Worm (Caenorhabditis elegans): ENCODE data around the gene F48D6.4.

DNA sequence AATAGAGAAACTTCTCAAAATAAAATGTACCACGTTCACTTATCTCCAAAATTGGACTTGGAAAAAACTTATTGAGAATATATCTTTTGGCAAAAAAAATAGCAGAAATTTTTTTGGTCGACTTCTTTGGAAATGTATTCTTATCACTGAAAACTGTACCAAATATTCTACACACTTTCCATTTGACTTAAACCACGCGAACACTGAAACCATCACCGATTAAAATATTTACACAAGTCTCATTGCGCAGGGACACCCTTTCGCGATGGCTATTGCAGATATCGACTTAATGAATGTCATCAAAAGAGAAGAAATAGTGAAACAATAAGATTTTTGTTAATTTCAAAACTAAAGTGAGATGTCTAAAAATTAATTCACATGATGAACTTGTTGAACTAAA, 38.5 kb downstream of the F48D6.4 start:
- TF ChIP-seq ztf-4 (tag; optimal IDR thresholded peaks at IDR 0.05) (no peak), nhr-11 (tag; optimal IDR thresholded peaks at IDR 0.05) (peak; percentile 30), lin-39 (tag; optimal IDR thresholded peaks at IDR 0.05) (no peak), aly-2 (tag; optimal IDR thresholded peaks at IDR 0.05) (no peak), nhr-67 (tag; optimal IDR thresholded peaks at IDR 0.05) (no peak), tbx-2 (tag; optimal IDR thresholded peaks at IDR 0.05) (no peak), nhr-28 (tag; optimal IDR thresholded peaks at IDR 0.05) (no peak), snpc-4 (tag; optimal IDR thresholded peaks at IDR 0.05) (no peak), pha-4 (tag; optimal IDR thresholded peaks at IDR 0.05) (peak; percentile 45), eor-1 (tag; optimal IDR thresholded peaks at IDR 0.05) (no peak), ztf-11 (tag; optimal IDR thresholded peaks at IDR 0.05) (no peak), ceh-16 (tag; optimal IDR thresholded peaks at IDR 0.05) (no peak)
